Fruit fly (Drosophila melanogaster): ENCODE results near the gene Sidpn.

dm6 chr2L:19026491-19027197 lies 866 bp upstream of the Sidpn start:
- TF ChIP-seq CG11762 (GFP tag; optimal IDR thresholded peaks at IDR 0.05; ENCODE audit: insufficient read depth) (peak; percentile 6), fkh (GFP tag; optimal IDR thresholded peaks at IDR 0.05) (no peak), CG31627 (GFP tag; optimal IDR thresholded peaks at IDR 0.05) (peak; percentile 33), Lpt (GFP tag; optimal IDR thresholded peaks at IDR 0.05) (no peak), Hr39 (GFP tag; optimal IDR thresholded peaks at IDR 0.05) (peak; percentile 16), CG15336 (GFP tag; IDR thresholded peaks at IDR 0.05) (no peak), Eip75B (GFP tag; optimal IDR thresholded peaks at IDR 0.05) (peak; percentile 42), CG9139 (GFP tag; optimal IDR thresholded peaks at IDR 0.05) (peak; percentile 54), CG1621 (tag; optimal IDR thresholded peaks at IDR 0.05) (peak; percentile 60), spab (GFP tag; optimal IDR thresholded peaks at IDR 0.05) (peak; percentile 64), Sox15 (GFP tag; optimal IDR thresholded peaks at IDR 0.05) (peak; percentile 33)

Data from whole organism, prepupa.